Worm (Caenorhabditis elegans): ENCODE data around the gene F53F8.4.

The F53F8.4 gene

DNA sequence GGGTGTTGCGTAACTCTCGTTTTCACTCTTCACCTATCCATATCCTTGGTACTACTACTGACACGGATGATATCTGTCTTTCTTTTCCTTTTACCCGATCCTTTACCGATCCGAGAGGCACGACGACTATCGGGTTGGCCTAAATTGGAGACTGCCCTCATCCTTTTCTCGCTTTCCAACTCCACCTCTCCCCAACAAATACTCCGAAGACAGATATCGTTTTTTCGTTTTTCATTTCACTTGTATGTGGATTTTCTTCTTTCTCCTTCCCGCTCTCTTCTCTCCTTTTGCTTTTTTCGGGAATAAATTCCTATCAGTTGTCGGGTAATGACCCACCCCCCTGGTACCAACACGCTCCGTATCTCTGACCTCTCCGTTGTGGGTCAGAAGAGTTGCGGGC, 26.6 kb downstream of the F53F8.4 start:
- TF ChIP-seq hrde-1 (tag; optimal IDR thresholded peaks at IDR 0.05; ENCODE audit: borderline replicate concordance) (no peak), madf-8 (GFP tag; conservative IDR thresholded peaks at IDR 0.05) (no peak), ekl-4 (GFP tag; IDR thresholded peaks at IDR 0.05) (no peak)

- TF ChIP-seq K11D2.4 (GFP tag; IDR thresholded peaks at IDR 0.05): no peak
- TF ChIP-seq F22D6.2 (tag; optimal IDR thresholded peaks at IDR 0.05): no peak
- no peak for TF ChIP-seq ztf-3 (GFP tag; optimal IDR thresholded peaks at IDR 0.05)
- no peak for TF ChIP-seq lin-54 (GFP tag; optimal IDR thresholded peaks at IDR 0.05)
- no peak for TF ChIP-seq hsf-1 (GFP tag; IDR thresholded peaks at IDR 0.05)
Measured at ce11 chrV:20663736-20664135, 27.7 kb downstream of the F53F8.4 start.

ce11 chrV:20662474-20662873, 29.0 kb downstream of the F53F8.4 start:
- no peak for TF ChIP-seq F49E8.2 (tag; optimal IDR thresholded peaks at IDR 0.05; ENCODE audit: insufficient read depth)
- no peak for TF ChIP-seq tbp1 (GFP tag; optimal IDR thresholded peaks at IDR 0.05)
- TF ChIP-seq aptf-2 (GFP tag; conservative IDR thresholded peaks at IDR 0.05): no peak
- no peak for TF ChIP-seq ceh-91 (GFP tag; IDR thresholded peaks at IDR 0.05)
- no peak for TF ChIP-seq zim-3 (tag; optimal IDR thresholded peaks at IDR 0.05)
- no peak for TF ChIP-seq hrde-1 (tag; optimal IDR thresholded peaks at IDR 0.05; ENCODE audit: borderline replicate concordance)

DNA sequence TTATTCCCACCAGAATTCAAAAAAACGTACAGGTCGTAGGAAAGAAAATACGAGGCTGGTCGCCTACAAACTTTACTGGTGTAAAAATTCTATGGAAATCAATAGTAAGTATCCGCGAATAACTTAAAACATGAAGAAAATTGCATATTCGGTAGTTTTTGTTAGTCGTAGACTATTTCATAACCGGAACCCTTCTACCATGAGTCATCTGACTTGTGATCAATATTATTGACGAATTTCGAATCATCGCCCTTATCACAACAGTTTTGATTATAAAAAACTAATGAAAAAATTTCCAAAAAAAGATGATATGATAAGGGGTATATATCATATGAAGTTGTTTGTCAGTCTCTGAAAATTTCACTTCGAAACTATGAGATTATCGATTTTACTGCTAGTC, 31.5 kb downstream of the F53F8.4 start, which contains the start of gene W01F3.2:
W01F3.2 (plus strand) TSS at position 301 of the 400 bp plus-strand sequence.
- no peak for TF ChIP-seq C06A6.2 (GFP tag; conservative IDR thresholded peaks at IDR 0.05)
- TF ChIP-seq efl-1 (GFP tag; optimal IDR thresholded peaks at IDR 0.05): no peak
- no peak for TF ChIP-seq hlh-12 (tag; optimal IDR thresholded peaks at IDR 0.05)
- no peak for TF ChIP-seq hmg-1.2 (GFP tag; IDR thresholded peaks at IDR 0.05)
- TF ChIP-seq cebp-1 (GFP tag; IDR thresholded peaks at IDR 0.05): no peak
- peak; percentile 47 for TF ChIP-seq cebp-1 (tag; optimal IDR thresholded peaks at IDR 0.05)
- no peak for TF ChIP-seq hmg-20 (GFP tag; IDR thresholded peaks at IDR 0.05)

DNA sequence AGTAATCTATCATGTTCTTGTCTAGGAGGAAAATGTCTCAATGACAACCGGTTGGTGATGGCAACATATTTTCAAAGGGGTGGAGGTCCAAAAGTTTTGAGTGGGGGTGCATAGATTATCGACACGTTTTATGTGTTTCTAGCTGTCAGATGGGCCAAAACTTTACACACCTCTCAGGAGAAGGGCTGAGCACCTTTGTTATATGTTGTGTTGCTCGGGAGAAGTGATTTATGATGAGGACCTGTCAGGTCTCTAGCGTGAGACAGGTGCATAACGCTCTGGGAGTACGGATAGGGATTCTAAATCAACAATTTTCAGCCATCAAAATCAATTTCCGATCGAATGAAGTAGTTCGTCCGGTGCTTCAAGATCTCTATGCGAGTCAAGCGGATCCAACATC, 34.9 kb downstream of the F53F8.4 start:
- TF ChIP-seq B0261.1 (tag; optimal IDR thresholded peaks at IDR 0.05) (no peak), attf-5 (GFP tag; optimal IDR thresholded peaks at IDR 0.05) (no peak), unc-62 (GFP tag; optimal IDR thresholded peaks at IDR 0.05) (no peak)

ce11 chrV:20655174-20655573, 36.3 kb downstream of the F53F8.4 start:
- no peak for TF ChIP-seq hmg-20 (GFP tag; IDR thresholded peaks at IDR 0.05)
- TF ChIP-seq ccch-3 (GFP tag; optimal IDR thresholded peaks at IDR 0.05): no peak
- TF ChIP-seq F33H1.4 (GFP tag; IDR thresholded peaks at IDR 0.05): no peak
- TF ChIP-seq ZK185.1 (tag; optimal IDR thresholded peaks at IDR 0.05; ENCODE audit: poor library complexity, severe bottlenecking): no peak
- 0 out of 2 replicates have a peak, but pooled peaks have one; percentile 50 for TF ChIP-seq bed-1 (GFP tag; IDR thresholded peaks at IDR 0.05)
- no peak for TF ChIP-seq T26A5.8 (tag; optimal IDR thresholded peaks at IDR 0.05)
- no peak for TF ChIP-seq aptf-2 (GFP tag; conservative IDR thresholded peaks at IDR 0.05)
- no peak for TF ChIP-seq rpc-1 (optimal IDR thresholded peaks at IDR 0.05)
- TF ChIP-seq rpc-1 (tag; optimal IDR thresholded peaks at IDR 0.05): peak; percentile 27

- TF ChIP-seq dpff-1 (tag; optimal IDR thresholded peaks at IDR 0.05) (no peak), efl-1 (GFP tag; optimal IDR thresholded peaks at IDR 0.05) (no peak), lin-54 (GFP tag; optimal IDR thresholded peaks at IDR 0.05) (no peak), let-526 (GFP tag; IDR thresholded peaks at IDR 0.05) (no peak), egl-18 (GFP tag; IDR thresholded peaks at IDR 0.05) (no peak), F37B4.10 (GFP tag; IDR thresholded peaks at IDR 0.05) (no peak), madf-8 (GFP tag; conservative IDR thresholded peaks at IDR 0.05) (no peak), fkh-3 (tag; optimal IDR thresholded peaks at IDR 0.05) (no peak), dpl-1 (GFP tag; optimal IDR thresholded peaks at IDR 0.05) (no peak), somi-1 (GFP tag; optimal IDR thresholded peaks at IDR 0.05) (no peak)
Measured at ce11 chrV:20654350-20654749, 37.1 kb downstream of the F53F8.4 start, which contains the start of gene mnr-1. Gene mnr-1 (plus strand): TSS chrV:20654650.
